Worm (Caenorhabditis elegans): ENCODE results near the gene B0294.1.

Gene B0294.1

DNA sequence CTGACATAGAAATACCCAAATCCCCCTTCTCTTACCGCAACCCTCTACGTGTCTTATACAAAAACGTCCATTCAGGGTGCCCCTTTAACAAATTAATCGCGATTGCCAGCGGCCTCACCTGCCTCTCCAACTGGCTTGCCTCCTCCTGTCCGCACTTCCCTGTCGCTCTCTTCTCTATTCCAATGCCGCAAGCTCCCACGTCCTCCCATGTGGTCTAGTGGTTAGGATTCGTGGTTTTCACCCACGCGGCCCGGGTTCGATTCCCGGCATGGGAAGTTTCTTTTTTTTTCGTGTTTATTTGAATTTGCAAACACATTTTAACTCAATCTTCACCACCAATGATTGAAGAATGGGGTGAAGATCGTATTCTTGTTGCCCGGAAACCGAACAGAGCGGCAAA is 38.5 kb downstream of the B0294.1 start (continued):
- peak; percentile 11; the same call in 1 of the 2 replicates for TF ChIP-seq Y53F4B.3 (GFP tag; IDR thresholded peaks at IDR 0.05)
- TF ChIP-seq hlh-12 (tag; optimal IDR thresholded peaks at IDR 0.05): no peak
- TF ChIP-seq ceh-27 (GFP tag; optimal IDR thresholded peaks at IDR 0.05): no peak
- no peak for TF ChIP-seq xnd-1 (tag; optimal IDR thresholded peaks at IDR 0.05)
- TF ChIP-seq ekl-4 (GFP tag; IDR thresholded peaks at IDR 0.05): peak; percentile 49
- TF ChIP-seq bed-2 (GFP tag; IDR thresholded peaks at IDR 0.05): no peak
- TF ChIP-seq nfyb-1 (GFP tag; IDR thresholded peaks at IDR 0.05): 0 out of 2 replicates have a peak, but pooled peaks have one; percentile 50
- TF ChIP-seq pbrm-1 (GFP tag; IDR thresholded peaks at IDR 0.05): peak; percentile 82
- no peak for TF ChIP-seq F33H1.4 (GFP tag; IDR thresholded peaks at IDR 0.05)
- TF ChIP-seq nhr-27 (tag; optimal IDR thresholded peaks at IDR 0.05): no peak
- no peak for TF ChIP-seq attf-3 (GFP tag; conservative IDR thresholded peaks at IDR 0.05)
- peak; percentile 5 for TF ChIP-seq B0035.1 (tag; optimal IDR thresholded peaks at IDR 0.05)
- TF ChIP-seq sdz-38 (tag; optimal IDR thresholded peaks at IDR 0.05): no peak
- TF ChIP-seq let-607 (tag; optimal IDR thresholded peaks at IDR 0.05): peak in 1 of 2 experiments; percentile 50
- peak; percentile 75 for TF ChIP-seq die-1 (tag; optimal IDR thresholded peaks at IDR 0.05)
- TF ChIP-seq ztf-3 (GFP tag; optimal IDR thresholded peaks at IDR 0.05): no peak
- TF ChIP-seq T07F8.4 (tag; optimal IDR thresholded peaks at IDR 0.05): peak; percentile 60
- TF ChIP-seq ztf-22 (GFP tag; optimal IDR thresholded peaks at IDR 0.05): no peak
- peak; percentile 23; the same call in 1 of the 2 replicates for TF ChIP-seq ceh-100 (GFP tag; IDR thresholded peaks at IDR 0.05)
- peak in 1 of 3 experiments; percentile 37 for TF ChIP-seq lin-35 (GFP tag; optimal IDR thresholded peaks at IDR 0.05)
- TF ChIP-seq nfya-2 (GFP tag; IDR thresholded peaks at IDR 0.05): no peak
- TF ChIP-seq F39B2.1 (GFP tag; IDR thresholded peaks at IDR 0.05): no peak
- TF ChIP-seq madf-8 (GFP tag; conservative IDR thresholded peaks at IDR 0.05): no peak
- TF ChIP-seq cebp-2 (GFP tag; IDR thresholded peaks at IDR 0.05): 0 out of 2 replicates have a peak, but pooled peaks have one; percentile 55
- no peak for TF ChIP-seq Y79H2A.3 (GFP tag; conservative IDR thresholded peaks at IDR 0.05)
- peak; percentile 84 for TF ChIP-seq rcor-1 (GFP tag; IDR thresholded peaks at IDR 0.05)
- no peak for TF ChIP-seq repo-1 (tag; optimal IDR thresholded peaks at IDR 0.05)
- TF ChIP-seq Y67H2A.10 (GFP tag; conservative IDR thresholded peaks at IDR 0.05): no peak
- TF ChIP-seq hmg-1.2 (GFP tag; IDR thresholded peaks at IDR 0.05): peak; percentile 83
- TF ChIP-seq egl-18 (GFP tag; IDR thresholded peaks at IDR 0.05): no peak
- no peak for TF ChIP-seq lag-1 (GFP tag; IDR thresholded peaks at IDR 0.05)
- TF ChIP-seq dox-1 (GFP tag; IDR thresholded peaks at IDR 0.05): peak; percentile 90
- TF ChIP-seq F37B4.10 (GFP tag; IDR thresholded peaks at IDR 0.05): no peak
- no peak for TF ChIP-seq madf-3 (GFP tag; IDR thresholded peaks at IDR 0.05)
- no peak for TF ChIP-seq dpff-1 (tag; optimal IDR thresholded peaks at IDR 0.05)
- TF ChIP-seq C17E4.6 (GFP tag; IDR thresholded peaks at IDR 0.05): no peak
- peak; percentile 48 for TF ChIP-seq ztf-26 (tag; optimal IDR thresholded peaks at IDR 0.05)
- TF ChIP-seq Y53G8AR.9 (GFP tag; conservative IDR thresholded peaks at IDR 0.05): 0 out of 2 replicates have a peak, but pooled peaks have one; percentile 42
- no peak for TF ChIP-seq chd-7 (tag; optimal IDR thresholded peaks at IDR 0.05)
- no peak for TF ChIP-seq sea-2 (GFP tag; IDR thresholded peaks at IDR 0.05)
- peak; percentile 69 for TF ChIP-seq egrh-3 (GFP tag; IDR thresholded peaks at IDR 0.05)
- TF ChIP-seq hlh-26 (GFP tag; conservative IDR thresholded peaks at IDR 0.05): no peak
- TF ChIP-seq atf-7 (tag; optimal IDR thresholded peaks at IDR 0.05): peak; percentile 42
- peak; percentile 41; the same call in 1 of the 2 replicates for TF ChIP-seq lir-1 (GFP tag; conservative IDR thresholded peaks at IDR 0.05)
- no peak for TF ChIP-seq B0336.3 (GFP tag; IDR thresholded peaks at IDR 0.05)
- peak; percentile 74 for TF ChIP-seq him-1 (tag; optimal IDR thresholded peaks at IDR 0.05)
- peak; percentile 41 for TF ChIP-seq lin-54 (GFP tag; optimal IDR thresholded peaks at IDR 0.05)
- TF ChIP-seq ztf-18 (tag; optimal IDR thresholded peaks at IDR 0.05): peak; percentile 53
- no peak for TF ChIP-seq nfya-1 (tag; optimal IDR thresholded peaks at IDR 0.05; ENCODE audit: borderline replicate concordance, insufficient read depth)

Data from whole organism, young adult.